Worm (Caenorhabditis elegans): ENCODE measurements around the gene math-25.

Gene math-25

DNA sequence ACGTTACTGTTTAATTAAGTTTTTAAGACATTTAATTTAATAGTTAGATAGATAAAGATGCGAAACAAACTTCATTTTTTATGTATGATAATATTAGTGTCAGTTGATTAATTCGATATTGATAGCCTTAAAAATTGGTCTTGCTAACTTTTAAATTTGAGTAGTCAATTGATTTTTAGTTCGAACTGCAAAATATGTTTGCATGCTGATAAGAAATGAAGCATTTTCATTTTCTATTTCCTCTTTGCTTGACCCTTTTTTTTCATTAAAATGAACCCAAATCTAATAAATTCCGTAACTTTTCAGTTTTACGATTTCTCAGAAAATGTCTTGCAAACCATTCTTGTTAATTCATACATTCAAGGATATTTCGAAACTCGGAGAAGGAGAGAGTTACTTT, 9.2 kb downstream of the math-25 start, which contains the start of gene math-22:
math-22 (plus strand) TSS at position 301 of the 400 bp plus-strand sequence.
- TF ChIP-seq tlp-1 (tag; optimal IDR thresholded peaks at IDR 0.05) (no peak), elt-2 (tag; optimal IDR thresholded peaks at IDR 0.05) (no peak), aha-1 (tag; optimal IDR thresholded peaks at IDR 0.05) (no peak), fkh-8 (tag; optimal IDR thresholded peaks at IDR 0.05) (no peak), snu-23 (GFP tag; optimal IDR thresholded peaks at IDR 0.05) (no peak), F16B12.6 (tag; optimal IDR thresholded peaks at IDR 0.05) (no peak), swsn-7 (tag; optimal IDR thresholded peaks at IDR 0.05) (no peak), lin-15B (tag; optimal IDR thresholded peaks at IDR 0.05) (no peak), nhr-47 (tag; optimal IDR thresholded peaks at IDR 0.05) (no peak), mep-1 (tag; optimal IDR thresholded peaks at IDR 0.05) (no peak), irx-1 (tag; optimal IDR thresholded peaks at IDR 0.05) (no peak), C04F5.9 (tag; optimal IDR thresholded peaks at IDR 0.05) (no peak), alr-1 (tag; optimal IDR thresholded peaks at IDR 0.05; ENCODE audit: borderline replicate concordance) (no peak), nhr-237 (tag; optimal IDR thresholded peaks at IDR 0.05) (no peak), unc-86 (tag; optimal IDR thresholded peaks at IDR 0.05) (no peak), lin-13 (GFP tag; optimal IDR thresholded peaks at IDR 0.05) (no peak)

DNA sequence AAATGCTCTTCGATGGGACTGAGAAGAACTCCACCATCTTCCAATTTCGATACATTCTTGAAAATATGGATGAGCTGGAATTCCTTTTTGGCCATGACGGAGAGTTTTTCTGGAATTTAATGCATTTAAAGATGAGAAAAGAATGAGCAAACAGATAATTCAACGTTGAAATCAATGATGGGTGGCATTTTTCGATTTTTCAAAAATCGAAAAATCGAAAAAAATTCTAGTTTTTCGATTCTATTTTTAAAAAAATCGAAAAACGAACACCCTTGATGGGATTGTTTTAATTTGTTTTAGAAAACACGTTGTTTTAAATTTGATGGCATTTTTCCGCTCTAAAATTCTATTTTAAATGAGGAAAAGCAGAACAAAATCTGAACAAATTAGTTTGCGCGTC, 16.9 kb downstream of the math-25 start, which contains the start of gene math-31:
math-31 (minus strand) TSS at position 101 of the 400 bp plus-strand sequence.
- TF ChIP-seq irx-1 (tag; optimal IDR thresholded peaks at IDR 0.05) (no peak), lin-35 (GFP tag; optimal IDR thresholded peaks at IDR 0.05) (no peak), swsn-7 (tag; optimal IDR thresholded peaks at IDR 0.05) (no peak), nhr-20 (tag; optimal IDR thresholded peaks at IDR 0.05) (no peak), zag-1 (tag; optimal IDR thresholded peaks at IDR 0.05) (no peak), nhr-85 (tag) (no peak), lir-3 (tag; optimal IDR thresholded peaks at IDR 0.05; ENCODE audit: poor library complexity) (no peak), ces-1 (GFP tag; optimal IDR thresholded peaks at IDR 0.05) (no peak), efl-1 (optimal IDR thresholded peaks at IDR 0.05) (no peak), efl-1 (GFP tag; optimal IDR thresholded peaks at IDR 0.05 in 1 of 2) (no peak), Y116A8C.19 (tag; optimal IDR thresholded peaks at IDR 0.05; ENCODE audit: borderline replicate concordance) (no peak), nhr-76 (tag; optimal IDR thresholded peaks at IDR 0.05) (no peak), hpl-2 (GFP tag; optimal IDR thresholded peaks at IDR 0.05) (no peak), dsc-1 (tag; optimal IDR thresholded peaks at IDR 0.05) (no peak)

DNA sequence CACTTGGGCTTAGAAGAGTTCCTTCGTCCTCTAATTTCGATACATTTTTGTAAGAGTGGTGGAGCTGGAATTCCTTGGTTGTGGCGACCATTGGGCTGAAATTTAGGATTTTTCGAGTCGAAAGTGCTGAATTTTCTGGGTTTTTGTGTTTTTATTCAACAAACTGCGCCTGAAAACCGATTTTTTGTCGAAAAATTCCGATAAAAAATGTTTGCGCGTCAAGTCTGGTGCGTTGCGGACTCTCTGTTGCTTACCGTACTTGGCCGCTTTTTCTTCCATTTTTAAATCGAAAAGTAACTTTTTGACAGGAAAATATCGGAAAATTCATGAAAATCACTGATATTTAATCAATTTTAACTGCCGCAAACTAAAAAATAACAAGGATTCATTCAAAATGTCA, 22.0 kb downstream of the math-25 start, which contains the start of gene bath-4:
bath-4 (minus strand) TSS at position 101 of the 400 bp plus-strand sequence.
- TF ChIP-seq mef-2 (tag; optimal IDR thresholded peaks at IDR 0.05) (no peak), hpl-2 (GFP tag; optimal IDR thresholded peaks at IDR 0.05) (no peak), alr-1 (tag; optimal IDR thresholded peaks at IDR 0.05; ENCODE audit: borderline replicate concordance) (no peak), lir-3 (tag; optimal IDR thresholded peaks at IDR 0.05; ENCODE audit: poor library complexity) (no peak), blmp-1 (tag; optimal IDR thresholded peaks at IDR 0.05) (no peak), hlh-4 (tag; optimal IDR thresholded peaks at IDR 0.05) (no peak), vab-15 (tag; optimal IDR thresholded peaks at IDR 0.05) (no peak), sox-4 (tag; optimal IDR thresholded peaks at IDR 0.05) (no peak), irx-1 (tag; optimal IDR thresholded peaks at IDR 0.05) (no peak), dpl-1 (GFP tag; optimal IDR thresholded peaks at IDR 0.05) (no peak), lin-39 (tag; optimal IDR thresholded peaks at IDR 0.05) (no peak), aha-1 (tag; optimal IDR thresholded peaks at IDR 0.05) (no peak), pag-3 (tag; optimal IDR thresholded peaks at IDR 0.05; ENCODE audit: borderline replicate concordance, insufficient read depth) (no peak), nhr-237 (tag; optimal IDR thresholded peaks at IDR 0.05) (no peak), egl-27 (tag; optimal IDR thresholded peaks at IDR 0.05) (no peak), C16A3.4 (tag; optimal IDR thresholded peaks at IDR 0.05) (no peak), elt-3 (tag; optimal IDR thresholded peaks at IDR 0.05) (no peak)

Measured in whole organism, L1 larva.